Fruit fly (Drosophila melanogaster) S2 (cell line): Measurements from ENCODE around the gene CG4073.

Experiments
- CG8478 ChIP-seq: fragments of >200 bp; optimal IDR thresholded peaks from 2 replicates; lab custom pipeline; 2018
- CTCF ChIP-seq, 2 experiments: fragments of >200 bp; optimal IDR thresholded peaks; 2 replicates each; lab custom pipeline; 2018

DNA sequence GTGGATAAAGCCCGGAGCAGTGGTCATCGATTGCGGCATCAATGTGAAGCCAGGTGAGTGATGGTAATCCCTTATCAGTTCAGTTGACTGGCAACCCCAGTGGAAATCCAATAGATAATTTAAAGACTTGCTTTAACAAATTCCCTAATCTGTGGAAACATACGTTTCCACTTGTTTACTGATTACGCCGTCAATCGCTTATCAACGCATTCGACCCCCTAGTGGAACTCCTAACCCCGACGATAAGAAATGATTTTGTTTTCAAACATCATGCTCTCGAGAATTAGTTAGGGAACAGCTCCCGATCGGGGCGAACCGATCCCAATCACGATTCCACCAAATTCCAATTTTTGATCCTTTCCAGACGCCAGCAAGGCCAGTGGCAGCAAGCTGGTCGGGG lies 14.0 kb upstream of the CG4073 start:
- TF ChIP-seq CG8478 (no peak), CTCF (optimal IDR thresholded peaks at IDR 0.05; lab: Kevin White, UChicago) (no peak)
